Fruit fly (Drosophila melanogaster) whole organism, adult: ENCODE data around the gene CG13097.
A peak's percentile ranks its signal among the peaks of the same experiment; 100 is the strongest.

Source experiments
- CG11617 ChIP-seq: fragments of 200-800 bp; sonication (Bioruptor generic); optimal IDR thresholded peaks from 2 replicates; lab custom pipeline; 2017; ENCODE audit warnings: mild to moderate bottlenecking, missing biosample characterization, missing genetic modification reagents, missing genetic modification characterization
- CG12768 ChIP-seq: fragments of 200-800 bp; sonication (Bioruptor generic); optimal IDR thresholded peaks from 2 replicates; lab custom pipeline; 2017; ENCODE audit warnings: missing biosample characterization, missing genetic modification characterization, mild to moderate bottlenecking, moderate library complexity, missing genetic modification reagents
- CG14711 ChIP-seq: fragments of 200-800 bp; sonication (Bioruptor generic); optimal IDR thresholded peaks from 2 replicates; lab custom pipeline; 2018; ENCODE audit warnings: missing biosample characterization, mild to moderate bottlenecking, missing genetic modification characterization, moderate library complexity
- CG1620 ChIP-seq: fragments of 200-800 bp; sonication (Bioruptor generic); optimal IDR thresholded peaks from 2 replicates; lab custom pipeline; 2016; ENCODE audit warnings: missing biosample characterization, missing genetic modification characterization
- CG33017 ChIP-seq: fragments of 200-800 bp; sonication (Bioruptor generic); optimal IDR thresholded peaks from 2 replicates; lab custom pipeline; 2018; ENCODE audit warnings: missing biosample characterization, mild to moderate bottlenecking, missing genetic modification characterization, moderate library complexity
- CG5204 ChIP-seq: fragments of 200-800 bp; sonication (Bioruptor generic); optimal IDR thresholded peaks from 2 replicates; lab custom pipeline; 2016; ENCODE audit warnings: missing biosample characterization, missing genetic modification characterization
- CG7045 ChIP-seq: fragments of 200-800 bp; sonication (Bioruptor generic); optimal IDR thresholded peaks from 2 replicates; lab custom pipeline; 2017; ENCODE audit warnings: missing biosample characterization, mild to moderate bottlenecking, missing genetic modification characterization
- CG7101 ChIP-seq: fragments of 200-800 bp; sonication (Bioruptor generic); optimal IDR thresholded peaks from 2 replicates; lab custom pipeline; 2018; ENCODE audit warnings: missing biosample characterization, mild to moderate bottlenecking, missing genetic modification characterization, moderate library complexity
- Crg-1 ChIP-seq: fragments of 200-800 bp; sonication (Bioruptor generic); optimal IDR thresholded peaks from 2 replicates; lab custom pipeline; 2016; ENCODE audit warnings: missing biosample characterization, missing genetic modification characterization
- Hr96 ChIP-seq: fragments of 200-800 bp; sonication (Bioruptor generic); optimal IDR thresholded peaks from 2 replicates; lab custom pipeline; 2016; ENCODE audit warnings: missing biosample characterization, missing genetic modification characterization
- Mnt ChIP-seq: fragments of 200-800 bp; sonication (Bioruptor generic); optimal IDR thresholded peaks from 2 replicates; lab custom pipeline; 2016; ENCODE audit warnings: missing biosample characterization, mild to moderate bottlenecking, missing genetic modification characterization
- bab1 ChIP-seq: fragments of 200-800 bp; sonication (Bioruptor generic); optimal IDR thresholded peaks from 3 replicates; lab custom pipeline; 2019; ENCODE audit warnings: missing biosample characterization, mild to moderate bottlenecking, missing genetic modification characterization, moderate library complexity
- cic ChIP-seq: fragments of 200-800 bp; sonication (Bioruptor generic); optimal IDR thresholded peaks from 2 replicates; lab custom pipeline; 2017; ENCODE audit warnings: missing biosample characterization, mild to moderate bottlenecking, missing genetic modification characterization, moderate library complexity
- cnc ChIP-seq, 2 experiments: fragments of >200 bp; optimal IDR thresholded peaks; 2 replicates each; lab custom pipeline; 2017
- kay ChIP-seq: fragments of 200-800 bp; sonication (Bioruptor generic); peaks from one replicate; lab custom pipeline; 2016; ENCODE audit warnings: missing biosample characterization, missing genetic modification characterization, borderline replicate concordance
- ovo ChIP-seq: fragments of 200-800 bp; sonication (Bioruptor generic); optimal IDR thresholded peaks from 2 replicates; lab custom pipeline; 2016; ENCODE audit warnings: missing biosample characterization, missing genetic modification characterization
- pad ChIP-seq: fragments of 200-800 bp; sonication (Bioruptor generic); optimal IDR thresholded peaks from 3 replicates; lab custom pipeline; 2017; ENCODE audit warnings: missing biosample characterization, missing genetic modification characterization, mild to moderate bottlenecking, moderate library complexity, missing genetic modification reagents
- tj ChIP-seq: fragments of 200-800 bp; sonication (Bioruptor generic); optimal IDR thresholded peaks from 3 replicates; lab custom pipeline; 2017; ENCODE audit warnings: missing biosample characterization, mild to moderate bottlenecking, missing genetic modification characterization, moderate library complexity
- toe ChIP-seq: fragments of 200-800 bp; sonication (Bioruptor generic); optimal IDR thresholded peaks from 2 replicates; lab custom pipeline; 2016; ENCODE audit warnings: missing biosample characterization, missing genetic modification characterization

Gene CG13097

dm6 chr2L:8490439-8490838, 24.2 kb downstream of the CG13097 start, which contains the start of gene CG43400:
Gene CG43400 (plus strand): TSS chr2L:8490739.
- no peak for TF ChIP-seq CG11617 (GFP tag; lab: Kevin White, UChicago)
- no peak for TF ChIP-seq tj (GFP tag; lab: Kevin White, UChicago)
- no peak for TF ChIP-seq cnc (optimal IDR thresholded peaks at IDR 0.05; lab: Kevin White, UChicago)
- peak; percentile 82 for TF ChIP-seq kay (GFP tag; lab: Kevin White, UChicago)
- TF ChIP-seq Hr96: no peak
- no peak for TF ChIP-seq bab1 (GFP tag; lab: Kevin White, UChicago)

- peak; percentile 66 for TF ChIP-seq Mnt (GFP tag; lab: Kevin White, UChicago)
- TF ChIP-seq CG33017 (tag; lab: Kevin White, UChicago): no peak
- TF ChIP-seq kay (GFP tag; lab: Kevin White, UChicago): no peak
- TF ChIP-seq CG7101: peak; percentile 68
- TF ChIP-seq bab1 (GFP tag; lab: Kevin White, UChicago): peak; percentile 42
- TF ChIP-seq CG14711: peak; percentile 31
- peak; percentile 67 for TF ChIP-seq CG1620 (GFP tag; lab: Kevin White, UChicago)
- TF ChIP-seq ovo (GFP tag; lab: Kevin White, UChicago): peak; percentile 42
- TF ChIP-seq toe (GFP tag; lab: Kevin White, UChicago): peak; percentile 53
- TF ChIP-seq CG12768 (GFP tag; lab: Kevin White, UChicago): no peak
- TF ChIP-seq pad (GFP tag; lab: Kevin White, UChicago): peak; percentile 48
- peak; percentile 39 for TF ChIP-seq CG5204 (GFP tag; lab: Kevin White, UChicago)
- TF ChIP-seq Crg-1 (GFP tag; lab: Kevin White, UChicago): peak; percentile 56
Observed at dm6 chr2L:8488735-8489134, 25.9 kb downstream of the CG13097 start, which contains the start of gene CG13088. Gene CG13088 (plus strand): TSS chr2L:8488981.

dm6 chr2L:8485562-8485961, 29.1 kb downstream of the CG13097 start:
- TF ChIP-seq cic (GFP tag; lab: Kevin White, UChicago): peak; percentile 3
- TF ChIP-seq toe (GFP tag; lab: Kevin White, UChicago): no peak
- peak; percentile 68 for TF ChIP-seq bab1 (GFP tag; lab: Kevin White, UChicago)
- no peak for TF ChIP-seq CG33017 (tag; lab: Kevin White, UChicago)
- no peak for TF ChIP-seq CG7045 (GFP tag; lab: Kevin White, UChicago)
- no peak for TF ChIP-seq tj (GFP tag; lab: Kevin White, UChicago)
- TF ChIP-seq CG7101: peak; percentile 28
- peak; percentile 72 for TF ChIP-seq kay (GFP tag; lab: Kevin White, UChicago)
- TF ChIP-seq CG12768 (GFP tag; lab: Kevin White, UChicago): no peak

dm6 chr2L:8481623-8482424, 32.8 kb downstream of the CG13097 start, which contains the start of gene CG43796:
Gene CG43796 (plus strand): TSS chr2L:8482374.
- TF ChIP-seq Hr96 (no peak), CG7045 (GFP tag; lab: Kevin White, UChicago) (no peak), CG7101 (no peak), bab1 (GFP tag; lab: Kevin White, UChicago) (peak; percentile 32), toe (GFP tag; lab: Kevin White, UChicago) (no peak)

dm6 chr2L:8480825-8481224, 33.8 kb downstream of the CG13097 start:
- TF ChIP-seq kay (GFP tag; lab: Kevin White, UChicago) (peak; percentile 17), cic (GFP tag; lab: Kevin White, UChicago) (no peak)

- TF ChIP-seq CG7101: no peak
- no peak for TF ChIP-seq kay (GFP tag; lab: Kevin White, UChicago)
- no peak for TF ChIP-seq CG7045 (GFP tag; lab: Kevin White, UChicago)
- no peak for TF ChIP-seq ovo (GFP tag; lab: Kevin White, UChicago)
- TF ChIP-seq cnc (optimal IDR thresholded peaks at IDR 0.05; lab: Kevin White, UChicago): no peak
- TF ChIP-seq tj (GFP tag; lab: Kevin White, UChicago): no peak
- no peak for TF ChIP-seq bab1 (GFP tag; lab: Kevin White, UChicago)
Observed at dm6 chr2L:8478911-8479706, 35.6 kb downstream of the CG13097 start.

- no peak for TF ChIP-seq CG14711
- no peak for TF ChIP-seq cic (GFP tag; lab: Kevin White, UChicago)
- no peak for TF ChIP-seq cnc (optimal IDR thresholded peaks at IDR 0.05; lab: Kevin White, UChicago)
- TF ChIP-seq CG5204 (GFP tag; lab: Kevin White, UChicago): no peak
- TF ChIP-seq Crg-1 (GFP tag; lab: Kevin White, UChicago): no peak
- TF ChIP-seq CG7101: no peak
- TF ChIP-seq ovo (GFP tag; lab: Kevin White, UChicago): no peak
Observed at dm6 chr2L:8478379-8478778, 36.3 kb downstream of the CG13097 start.
